Fruit fly (Drosophila melanogaster) whole organism, embryonic: ENCODE results near the gene Lamtor4.

Experiments used
- ATbp ChIP-seq: fragments of 200-800 bp; sonication (Bioruptor generic); optimal IDR thresholded peaks from 2 replicates; lab custom pipeline; 2017; ENCODE audit warnings: missing biosample characterization, mild to moderate bottlenecking, missing genetic modification characterization, missing genetic modification reagents
- Atf-2 ChIP-seq: fragments of 200-800 bp; sonication (Bioruptor generic); optimal IDR thresholded peaks from 2 replicates; lab custom pipeline; 2016; ENCODE audit warnings: missing biosample characterization, missing genetic modification characterization
- CG10267 ChIP-seq: fragments of 200-800 bp; sonication (Bioruptor generic); optimal IDR thresholded peaks from 2 replicates; lab custom pipeline; 2018; ENCODE audit warnings: missing biosample characterization, mild to moderate bottlenecking, missing genetic modification characterization, moderate library complexity
- CG10959 ChIP-seq: fragments of 200-800 bp; sonication (Bioruptor generic); IDR thresholded peaks from 2 replicates; pipeline ENCODE4 v1.3.6; 2022; ENCODE audit warnings: missing biosample characterization, missing genetic modification characterization
- CG11504 ChIP-seq: fragments of 200-800 bp; sonication (Bioruptor generic); optimal IDR thresholded peaks from 3 replicates; lab custom pipeline; 2019; ENCODE audit warnings: missing biosample characterization, mild to moderate bottlenecking, missing genetic modification characterization, moderate library complexity
- CG12155 ChIP-seq: fragments of 200-800 bp; sonication (Bioruptor generic); optimal IDR thresholded peaks from 3 replicates; lab custom pipeline; 2016; ENCODE audit warnings: missing biosample characterization, missing genetic modification characterization
- CG13775 ChIP-seq: fragments of 200-800 bp; sonication (Bioruptor generic); optimal IDR thresholded peaks from 3 replicates; lab custom pipeline; 2017; ENCODE audit warnings: missing biosample characterization, mild to moderate bottlenecking, missing genetic modification characterization
- CG14667 ChIP-seq: fragments of 200-800 bp; sonication (Bioruptor generic); IDR thresholded peaks from 2 replicates; pipeline ENCODE4 v1.3.6; 2022; ENCODE audit warnings: missing biosample characterization, missing genetic modification characterization
- CG14710 ChIP-seq: fragments of 200-800 bp; sonication (Bioruptor generic); optimal IDR thresholded peaks from 3 replicates; lab custom pipeline; 2019; ENCODE audit warnings: missing biosample characterization, mild to moderate bottlenecking, missing genetic modification characterization, moderate library complexity
- CG15514 ChIP-seq: fragments of 200-800 bp; sonication (Bioruptor generic); optimal IDR thresholded peaks from 3 replicates; lab custom pipeline; 2017; ENCODE audit warnings: missing biosample characterization, missing genetic modification characterization, mild to moderate bottlenecking, moderate library complexity, missing genetic modification reagents
- CG15601 ChIP-seq: fragments of 200-800 bp; sonication (Bioruptor generic); optimal IDR thresholded peaks from 3 replicates; lab custom pipeline; 2019; ENCODE audit warnings: missing biosample characterization, mild to moderate bottlenecking, missing genetic modification characterization, moderate library complexity
- CG15696 ChIP-seq: fragments of 200-800 bp; sonication (Bioruptor generic); optimal IDR thresholded peaks from 2 replicates; lab custom pipeline; 2019; ENCODE audit warnings: missing biosample characterization, mild to moderate bottlenecking, missing genetic modification characterization, moderate library complexity
- CG1602 ChIP-seq: fragments of 200-800 bp; sonication (Bioruptor generic); optimal IDR thresholded peaks from 3 replicates; lab custom pipeline; 2016; ENCODE audit warnings: missing biosample characterization, missing genetic modification characterization
- CG17361 ChIP-seq: fragments of 200-800 bp; sonication (Bioruptor generic); IDR thresholded peaks from 3 replicates; pipeline ENCODE4 v1.3.6; 2022; ENCODE audit warnings: missing biosample characterization, missing genetic modification characterization
- CG1832 ChIP-seq: fragments of 200-800 bp; sonication (Bioruptor generic); optimal IDR thresholded peaks from 2 replicates; lab custom pipeline; 2017; ENCODE audit warnings: missing biosample characterization, mild to moderate bottlenecking, missing genetic modification characterization, inconsistent platforms
- CG2116 ChIP-seq: fragments of 200-800 bp; sonication (Bioruptor generic); optimal IDR thresholded peaks from 3 replicates; lab custom pipeline; 2018; ENCODE audit warnings: missing biosample characterization, mild to moderate bottlenecking, missing genetic modification characterization
- CG2678 ChIP-seq: fragments of 200-800 bp; sonication (Bioruptor generic); optimal IDR thresholded peaks from 3 replicates; lab custom pipeline; 2019; ENCODE audit warnings: missing biosample characterization, mild to moderate bottlenecking, missing genetic modification characterization, moderate library complexity
- CG31365 ChIP-seq: fragments of 200-800 bp; sonication (Bioruptor generic); optimal IDR thresholded peaks from 2 replicates; lab custom pipeline; 2018; ENCODE audit warnings: missing biosample characterization, mild to moderate bottlenecking, missing genetic modification characterization
- CG33213 ChIP-seq: fragments of 200-800 bp; sonication (Bioruptor generic); optimal IDR thresholded peaks from 3 replicates; lab custom pipeline; 2016; ENCODE audit warnings: missing biosample characterization, missing genetic modification characterization
- CG8924 ChIP-seq: fragments of 200-800 bp; optimal IDR thresholded peaks from 3 replicates; lab custom pipeline; 2019; ENCODE audit warnings: missing biosample characterization, mild to moderate bottlenecking, missing genetic modification characterization, moderate library complexity
- D19A ChIP-seq: fragments of 200-800 bp; optimal IDR thresholded peaks from 3 replicates; lab custom pipeline; 2019; ENCODE audit warnings: missing biosample characterization, mild to moderate bottlenecking, missing genetic modification characterization, moderate library complexity
- Dbx ChIP-seq: fragments of 200-800 bp; sonication (Bioruptor generic); IDR thresholded peaks from 3 replicates; pipeline ENCODE4 v1.3.6; 2022; ENCODE audit warnings: missing biosample characterization, missing genetic modification characterization
- Hr3 ChIP-seq: fragments of 200-800 bp; sonication (Bioruptor generic); optimal IDR thresholded peaks from 3 replicates; lab custom pipeline; 2016; ENCODE audit warnings: missing biosample characterization, missing genetic modification characterization
- Nf-YB ChIP-seq: fragments of 200-800 bp; sonication (Bioruptor generic); optimal IDR thresholded peaks from 3 replicates; lab custom pipeline; 2019; ENCODE audit warnings: missing biosample characterization, mild to moderate bottlenecking, missing genetic modification characterization, moderate library complexity
- Nf-YC ChIP-seq: fragments of 200-800 bp; optimal IDR thresholded peaks from 3 replicates; lab custom pipeline; 2019; ENCODE audit warnings: missing biosample characterization, mild to moderate bottlenecking, missing genetic modification characterization, moderate library complexity
- Pdp1 ChIP-seq, 2 experiments: fragments of 200-800 bp; sonication (Bioruptor generic); optimal IDR thresholded peaks; 3 replicates each; lab custom pipeline; 2016; ENCODE audit warnings: missing biosample characterization in 2 of 2, missing genetic modification characterization in 2 of 2, mild to moderate bottlenecking in 1 of 2, moderate library complexity in 1 of 2
- Sox102F ChIP-seq: fragments of 200-800 bp; sonication (Bioruptor generic); optimal IDR thresholded peaks from 2 replicates; lab custom pipeline; 2018; ENCODE audit warnings: missing biosample characterization, mild to moderate bottlenecking, missing genetic modification characterization, moderate library complexity
- Xbp1 ChIP-seq: fragments of 200-800 bp; sonication (Bioruptor generic); optimal IDR thresholded peaks from 3 replicates; lab custom pipeline; 2016; ENCODE audit warnings: missing biosample characterization, mild to moderate bottlenecking, missing genetic modification characterization
- ac ChIP-seq: fragments of 200-800 bp; sonication (Bioruptor generic); optimal IDR thresholded peaks from 3 replicates; lab custom pipeline; 2017; ENCODE audit warnings: missing biosample characterization, mild to moderate bottlenecking, missing genetic modification characterization
- ara ChIP-seq: fragments of 200-800 bp; sonication (Bioruptor generic); IDR thresholded peaks from 2 replicates; pipeline ENCODE4 v1.3.6; 2022; ENCODE audit warnings: missing biosample characterization, missing genetic modification characterization
- ase ChIP-seq: fragments of 200-800 bp; sonication (Bioruptor generic); IDR thresholded peaks from 3 replicates; pipeline ENCODE4 v1.3.6; 2022; ENCODE audit warnings: missing biosample characterization, missing genetic modification characterization
- az2 ChIP-seq: fragments of 200-800 bp; sonication (Bioruptor generic); optimal IDR thresholded peaks from 3 replicates; lab custom pipeline; 2016; ENCODE audit warnings: missing biosample characterization, missing genetic modification characterization
- cwo ChIP-seq: fragments of 200-800 bp; sonication (Bioruptor generic); optimal IDR thresholded peaks from 3 replicates; lab custom pipeline; 2017; ENCODE audit warnings: missing biosample characterization, missing genetic modification characterization, mild to moderate bottlenecking, moderate library complexity, missing genetic modification reagents
- dan ChIP-seq: fragments of 200-800 bp; sonication (Bioruptor generic); IDR thresholded peaks from 2 replicates; pipeline ENCODE4 v1.3.6; 2022; ENCODE audit warnings: missing biosample characterization, missing genetic modification characterization
- dmrt11E ChIP-seq: fragments of 200-800 bp; sonication (Bioruptor generic); optimal IDR thresholded peaks from 3 replicates; lab custom pipeline; 2018; ENCODE audit warnings: missing biosample characterization, mild to moderate bottlenecking, missing genetic modification characterization, moderate library complexity
- dpn ChIP-seq, 2 experiments: fragments of 200-800 bp; sonication (Bioruptor generic); optimal IDR thresholded peaks; 3 replicates each; lab custom pipeline; 2016; ENCODE audit warnings: missing biosample characterization in 2 of 2, missing genetic modification characterization in 2 of 2
- esg ChIP-seq: fragments of 200-800 bp; sonication (Bioruptor generic); conservative IDR thresholded peaks from 2 replicates; pipeline ENCODE4 v1.3.6; 2022; ENCODE audit warnings: missing biosample characterization, missing genetic modification characterization
- fd102C ChIP-seq: fragments of 200-800 bp; sonication (Bioruptor generic); optimal IDR thresholded peaks from 2 replicates; lab custom pipeline; 2018; ENCODE audit warnings: missing biosample characterization, mild to moderate bottlenecking, missing genetic modification characterization, moderate library complexity
- fd96Cb ChIP-seq: fragments of 200-800 bp; sonication (Bioruptor generic); optimal IDR thresholded peaks from 2 replicates; lab custom pipeline; 2018; ENCODE audit warnings: missing biosample characterization, mild to moderate bottlenecking, missing genetic modification characterization, moderate library complexity
- lmd ChIP-seq: fragments of 200-800 bp; sonication (Bioruptor generic); IDR thresholded peaks from 2 replicates; pipeline ENCODE4 v1.3.6; 2022; ENCODE audit warnings: missing biosample characterization, missing genetic modification characterization
- lov ChIP-seq, 2 experiments: fragments of 200-800 bp in 1 of 2; fragments of >200 bp in 1 of 2; sonication (Bioruptor generic) in 1 of 2; IDR thresholded peaks in 1 of 2; optimal IDR thresholded peaks in 1 of 2; 2 replicates in 1 of 2; 3 replicates in 1 of 2; pipeline versions ENCODE4 v1.3.6 to Lab custom; 2017 to 2022; ENCODE audit warnings: missing biosample characterization in 1 of 2, missing genetic modification characterization in 1 of 2
- pnt ChIP-seq: fragments of 200-800 bp; sonication (Bioruptor generic); optimal IDR thresholded peaks from 3 replicates; lab custom pipeline; 2016; ENCODE audit warnings: missing biosample characterization, missing genetic modification characterization
- prd ChIP-seq, 3 experiments: fragments of >200 bp in 2 of 3; fragments of 200-800 bp in 1 of 3; sonication (Bioruptor generic) in 1 of 3; optimal IDR thresholded peaks in 2 of 3; IDR thresholded peaks in 1 of 3; 2 replicates in 2 of 3; 3 replicates in 1 of 3; pipeline versions ENCODE4 v1.3.6 to Lab custom; 2017 to 2022; ENCODE audit warnings: missing biosample characterization in 1 of 3, missing genetic modification characterization in 1 of 3
- pum ChIP-seq: fragments of 200-800 bp; sonication (Bioruptor generic); optimal IDR thresholded peaks from 2 replicates; lab custom pipeline; 2016; ENCODE audit warnings: missing biosample characterization, missing genetic modification characterization
- shn ChIP-seq: fragments of 200-800 bp; sonication (Bioruptor generic); optimal IDR thresholded peaks from 3 replicates; lab custom pipeline; 2016; ENCODE audit warnings: missing biosample characterization, missing genetic modification characterization
- sima ChIP-seq: fragments of 200-800 bp; sonication (Bioruptor generic); optimal IDR thresholded peaks from 2 replicates; lab custom pipeline; 2016; ENCODE audit warnings: missing biosample characterization, missing genetic modification characterization
- so ChIP-seq: fragments of 200-800 bp; sonication (Bioruptor generic); IDR thresholded peaks from 3 replicates; pipeline ENCODE4 v1.3.6; 2022; ENCODE audit warnings: missing biosample characterization, missing genetic modification characterization
- ssp ChIP-seq: fragments of 200-800 bp; sonication (Bioruptor generic); IDR thresholded peaks from 2 replicates; pipeline ENCODE4 v1.3.6; 2022; ENCODE audit warnings: missing biosample characterization, missing genetic modification characterization
- tio ChIP-seq: fragments of 200-800 bp; sonication (Bioruptor generic); optimal IDR thresholded peaks from 2 replicates; lab custom pipeline; 2017; ENCODE audit warnings: missing biosample characterization, missing genetic modification characterization, inconsistent platforms

The Lamtor4 gene

dm6 chr3L:3875004-3875403, 21.7 kb upstream of the Lamtor4 start (continued):
- TF ChIP-seq CG8924: peak; percentile 40
- peak; percentile 30 for TF ChIP-seq Nf-YB (GFP tag; lab: Kevin White, UChicago)
- peak; percentile 59 for TF ChIP-seq az2 (GFP tag; lab: Kevin White, UChicago)
- no peak for TF ChIP-seq Dbx (GFP tag; lab: Robert Waterston, UW)
- TF ChIP-seq lov (optimal IDR thresholded peaks at IDR 0.05; lab: Kevin White, UChicago): no peak
- TF ChIP-seq lov (GFP tag; IDR thresholded peaks at IDR 0.05; lab: Robert Waterston, UW): no peak
- TF ChIP-seq lmd (GFP tag; lab: Robert Waterston, UW): peak; percentile 18; the same call in 1 of the 2 replicates
- TF ChIP-seq shn (GFP tag; lab: Kevin White, UChicago): peak; percentile 5
- peak; percentile 9 for TF ChIP-seq CG15601 (tag; lab: Kevin White, UChicago)
- peak; percentile 32 for TF ChIP-seq fd96Cb (tag; lab: Kevin White, UChicago)
- peak; percentile 32 for TF ChIP-seq sima (GFP tag; lab: Kevin White, UChicago)
- TF ChIP-seq Nf-YC (tag; lab: Kevin White, UChicago): no peak
- TF ChIP-seq dmrt11E (tag; lab: Kevin White, UChicago): peak; percentile 84
- 0 out of 3 replicates have a peak, but pooled peaks have one; percentile 23 for TF ChIP-seq ase (GFP tag; lab: Robert Waterston, UW)
- TF ChIP-seq D19A (tag; lab: Kevin White, UChicago): peak; percentile 26
- TF ChIP-seq so (GFP tag; lab: Robert Waterston, UW): 0 out of 3 replicates have a peak, but pooled peaks have one; percentile 25
- peak; percentile 56 for TF ChIP-seq tio (GFP tag; lab: Kevin White, UChicago)
- peak; percentile 47 for TF ChIP-seq CG14710 (tag; lab: Kevin White, UChicago)
- peak; percentile 33 for TF ChIP-seq ac (GFP tag; lab: Kevin White, UChicago)
- 0 out of 2 replicates have a peak, but pooled peaks have one; percentile 18 for TF ChIP-seq esg (GFP tag; lab: Robert Waterston, UW)
- TF ChIP-seq CG15696 (tag; lab: Kevin White, UChicago): peak; percentile 53
- peak; percentile 52 for TF ChIP-seq pnt (GFP tag; lab: Kevin White, UChicago)
- peak; percentile 54 for TF ChIP-seq pum (GFP tag; lab: Kevin White, UChicago)
- peak; percentile 43 for TF ChIP-seq Atf-2 (GFP tag; lab: Kevin White, UChicago)
- peak; percentile 25 for TF ChIP-seq CG2678
- peak; percentile 15 to 40 for TF ChIP-seq Pdp1 (GFP tag; optimal IDR thresholded peaks at IDR 0.05; lab: Kevin White, UChicago)
- no peak for TF ChIP-seq CG1832
- peak; percentile 28 for TF ChIP-seq CG13775 (GFP tag; lab: Kevin White, UChicago)
- TF ChIP-seq Sox102F (GFP tag; lab: Kevin White, UChicago): peak; percentile 53
- no peak for TF ChIP-seq dan (GFP tag; lab: Robert Waterston, UW)
- peak; percentile 17 for TF ChIP-seq ATbp (GFP tag; lab: Kevin White, UChicago)
- TF ChIP-seq CG10267 (tag; lab: Kevin White, UChicago): peak; percentile 39
- peak; percentile 1 for TF ChIP-seq CG12155 (GFP tag; lab: Kevin White, UChicago)
- TF ChIP-seq ssp (GFP tag; lab: Robert Waterston, UW): peak; percentile 24; the same call in 1 of the 2 replicates
- TF ChIP-seq cwo (GFP tag; lab: Kevin White, UChicago): no peak
- TF ChIP-seq CG2116: peak; percentile 5
- TF ChIP-seq CG10959: peak; percentile 35
- peak; percentile 65; the same call in 2 of the 3 replicates for TF ChIP-seq CG17361 (GFP tag; lab: Robert Waterston, UW)
- no peak for TF ChIP-seq CG33213
- TF ChIP-seq ara (GFP tag; lab: Robert Waterston, UW): peak; percentile 64; the same call in 1 of the 2 replicates
- TF ChIP-seq fd102C (GFP tag; lab: Kevin White, UChicago): peak; percentile 36
- TF ChIP-seq CG1602 (GFP tag; lab: Kevin White, UChicago): peak; percentile 40
- TF ChIP-seq CG31365 (tag; lab: Kevin White, UChicago): no peak
- TF ChIP-seq prd (optimal IDR thresholded peaks at IDR 0.05; lab: Kevin White, UChicago): no peak
- TF ChIP-seq prd (GFP tag; IDR thresholded peaks at IDR 0.05; lab: Robert Waterston, UW): peak; percentile 70; the same call in 2 of the 3 replicates
- peak in 1 of 2 experiments; percentile 22 for TF ChIP-seq dpn (GFP tag; optimal IDR thresholded peaks at IDR 0.05; lab: Kevin White, UChicago)
- peak; percentile 10 for TF ChIP-seq Hr3 (GFP tag; lab: Kevin White, UChicago)
- TF ChIP-seq CG15514: no peak
- no peak for TF ChIP-seq CG14667
- TF ChIP-seq CG11504: peak; percentile 38
- peak; percentile 50 for TF ChIP-seq Xbp1 (GFP tag; lab: Kevin White, UChicago)
